Worm (Caenorhabditis elegans): ENCODE results near the gene Y54G9A.5.

The Y54G9A.5 gene

ce11 chrII:13711493-13712055, 11.2 kb upstream of the Y54G9A.5 start:
- TF ChIP-seq unc-39 (tag; optimal IDR thresholded peaks at IDR 0.05) = no peak
- TF ChIP-seq sma-9 (GFP tag; optimal IDR thresholded peaks at IDR 0.05) = peak; percentile 6
- TF ChIP-seq sma-9 (tag; optimal IDR thresholded peaks at IDR 0.05) = no peak
- TF ChIP-seq aly-2 (tag; optimal IDR thresholded peaks at IDR 0.05) = no peak
- no peak for TF ChIP-seq nhr-25 (tag; optimal IDR thresholded peaks at IDR 0.05)
- no peak for TF ChIP-seq sma-3 (GFP tag; optimal IDR thresholded peaks at IDR 0.05)
- TF ChIP-seq skn-1 (tag; optimal IDR thresholded peaks at IDR 0.05) = no peak
- TF ChIP-seq fos-1 (tag; optimal IDR thresholded peaks at IDR 0.05) = peak; percentile 40
- no peak for TF ChIP-seq gmeb-1 (tag; optimal IDR thresholded peaks at IDR 0.05)
- TF ChIP-seq mbf-1 (tag; optimal IDR thresholded peaks at IDR 0.05) = no peak

ce11 chrII:13713239-13713638, 9.6 kb upstream of the Y54G9A.5 start:
- no peak for TF ChIP-seq mbf-1 (tag; optimal IDR thresholded peaks at IDR 0.05)
- TF ChIP-seq lsy-2 (tag; optimal IDR thresholded peaks at IDR 0.05) = no peak
- no peak for TF ChIP-seq alr-1 (tag; optimal IDR thresholded peaks at IDR 0.05)
- no peak for TF ChIP-seq unc-39 (tag; optimal IDR thresholded peaks at IDR 0.05)
- no peak for TF ChIP-seq elt-3 (tag; optimal IDR thresholded peaks at IDR 0.05)
- no peak for TF ChIP-seq nhr-25 (tag; optimal IDR thresholded peaks at IDR 0.05)
- no peak for TF ChIP-seq lin-11 (tag; optimal IDR thresholded peaks at IDR 0.05)
- TF ChIP-seq blmp-1 (tag; optimal IDR thresholded peaks at IDR 0.05; ENCODE audit: insufficient read depth) = no peak
- no peak for TF ChIP-seq nhr-23 (tag; optimal IDR thresholded peaks at IDR 0.05)

- TF ChIP-seq unc-39 (tag; optimal IDR thresholded peaks at IDR 0.05) = no peak
- no peak for TF ChIP-seq nhr-10 (tag; optimal IDR thresholded peaks at IDR 0.05)
- TF ChIP-seq alr-1 (tag; optimal IDR thresholded peaks at IDR 0.05) = no peak
These were observed 7.5 kb upstream of the Y54G9A.5 start for ce11 chrII:13715333-13715732.

DNA sequence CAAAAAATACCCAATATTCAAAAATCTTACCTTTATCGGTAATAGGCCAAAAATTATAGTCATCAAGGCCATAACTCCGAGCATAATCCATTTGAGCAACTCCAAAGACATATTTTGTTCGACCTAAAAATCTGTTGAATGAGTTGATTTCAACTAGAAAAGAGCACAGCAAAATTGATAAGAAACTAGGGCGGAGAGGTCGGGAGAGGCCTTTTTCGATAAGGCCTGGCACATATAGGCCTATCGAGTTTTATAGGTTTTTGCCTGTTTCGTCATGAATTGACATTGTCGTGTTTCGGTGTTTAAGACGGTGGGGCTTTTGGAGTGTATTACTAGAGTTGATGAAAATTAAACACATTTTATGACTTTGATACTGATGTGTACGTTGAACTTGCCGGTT, 7.1 kb upstream of the Y54G9A.5 start, which contains the start of gene zipt-2.3:
TSS of gene zipt-2.3 (minus strand) at position 147 of the 400 bp plus-strand sequence.
- TF ChIP-seq lin-11 (tag; optimal IDR thresholded peaks at IDR 0.05) = no peak
- no peak for TF ChIP-seq nhr-6 (tag; optimal IDR thresholded peaks at IDR 0.05)
- TF ChIP-seq fos-1 (tag; optimal IDR thresholded peaks at IDR 0.05) = peak; percentile 38
- TF ChIP-seq lsy-2 (tag; optimal IDR thresholded peaks at IDR 0.05) = no peak
- TF ChIP-seq crh-2 (tag; optimal IDR thresholded peaks at IDR 0.05) = peak; percentile 21
- TF ChIP-seq elt-3 (tag; optimal IDR thresholded peaks at IDR 0.05) = no peak
- no peak for TF ChIP-seq nhr-21 (tag; optimal IDR thresholded peaks at IDR 0.05)
- TF ChIP-seq aly-2 (tag; optimal IDR thresholded peaks at IDR 0.05) = no peak

DNA sequence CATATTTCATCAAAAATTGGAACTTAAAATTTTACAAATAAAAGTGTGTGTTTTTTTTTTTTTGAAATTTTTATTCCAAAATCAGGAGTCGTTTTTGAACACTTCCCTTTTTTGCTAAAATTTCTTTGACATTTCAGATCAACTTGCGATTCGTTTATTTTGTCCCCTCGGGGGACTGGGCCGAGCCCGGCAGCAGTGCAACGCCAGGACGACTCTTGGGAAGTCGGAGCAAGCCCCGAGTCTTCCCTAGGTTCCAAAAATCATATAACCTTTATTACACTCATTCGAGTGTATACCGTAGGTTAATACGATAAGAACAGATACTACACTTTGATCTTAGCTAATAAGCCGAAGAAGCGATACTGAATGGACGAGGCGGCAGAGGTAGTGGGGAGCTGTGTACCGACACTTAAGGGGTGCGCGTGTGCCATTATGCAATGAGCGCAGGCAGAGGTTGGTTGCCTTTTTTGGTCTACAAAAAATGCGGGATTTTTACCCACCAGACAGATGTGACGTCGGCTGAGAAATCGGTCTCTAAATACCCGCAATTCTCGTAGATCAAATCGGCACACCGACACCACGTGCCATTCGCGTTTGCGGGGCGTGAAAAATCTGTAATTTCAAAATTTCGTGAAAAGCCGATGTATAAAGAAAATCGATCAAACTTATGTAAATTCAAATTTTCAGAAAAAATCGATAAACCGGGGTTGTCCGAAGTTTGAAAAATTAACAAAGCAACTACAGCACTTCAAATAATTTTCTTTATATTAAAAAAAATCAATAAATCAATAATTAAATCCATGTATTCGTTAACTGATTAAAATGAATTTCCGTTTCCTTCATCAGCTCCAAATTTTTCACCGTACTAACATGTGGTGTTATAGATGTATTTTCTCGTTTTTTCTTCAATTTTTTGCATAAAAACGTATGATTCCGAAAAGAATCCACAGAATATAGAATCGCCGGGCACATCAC, 5.1 kb upstream of the Y54G9A.5 start:
- TF ChIP-seq nhr-25 (tag; optimal IDR thresholded peaks at IDR 0.05) (no peak), nhr-23 (tag; optimal IDR thresholded peaks at IDR 0.05) (no peak), crh-2 (tag; optimal IDR thresholded peaks at IDR 0.05) (no peak)

DNA sequence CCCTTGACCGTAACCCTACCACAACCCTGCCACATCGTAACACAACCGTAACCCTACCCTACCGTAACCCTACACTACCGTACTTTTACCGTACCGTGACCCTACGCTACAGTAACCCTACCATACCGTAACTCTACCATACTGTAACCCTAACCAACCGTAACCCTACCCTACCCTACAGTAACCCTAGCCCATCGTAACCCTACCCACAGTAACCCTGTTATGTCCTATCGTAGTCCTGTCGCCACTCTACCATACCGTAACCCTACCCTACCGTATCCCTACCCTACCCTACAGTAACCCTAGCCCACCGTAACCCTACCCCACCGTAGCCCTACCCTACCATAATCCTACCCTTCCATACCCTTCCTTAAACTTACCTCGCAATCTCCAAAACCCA, 2.2 kb upstream of the Y54G9A.5 start:
- TF ChIP-seq snpc-4 (tag; optimal IDR thresholded peaks at IDR 0.05) = no peak
- no peak for TF ChIP-seq sem-4 (tag; optimal IDR thresholded peaks at IDR 0.05)
- no peak for TF ChIP-seq C34F6.9 (tag; optimal IDR thresholded peaks at IDR 0.05)
- no peak for TF ChIP-seq ceh-16 (tag; optimal IDR thresholded peaks at IDR 0.05)
- no peak for TF ChIP-seq nhr-25 (tag; optimal IDR thresholded peaks at IDR 0.05)

ce11 chrII:13721218-13721617, 1.6 kb upstream of the Y54G9A.5 start, which contains the start of gene sre-46:
Gene sre-46, minus strand, starts transcription at chrII:13721318.
- TF ChIP-seq unc-62 (GFP tag; optimal IDR thresholded peaks at IDR 0.05) (no peak), nhr-6 (tag; optimal IDR thresholded peaks at IDR 0.05) (no peak), sma-3 (GFP tag; optimal IDR thresholded peaks at IDR 0.05) (no peak), blmp-1 (tag; optimal IDR thresholded peaks at IDR 0.05; ENCODE audit: insufficient read depth) (no peak), unc-55 (GFP tag; optimal IDR thresholded peaks at IDR 0.05) (no peak), lin-11 (tag; optimal IDR thresholded peaks at IDR 0.05) (no peak), skn-1 (tag; optimal IDR thresholded peaks at IDR 0.05) (no peak), ztf-4 (tag; optimal IDR thresholded peaks at IDR 0.05) (no peak), nhr-11 (tag; optimal IDR thresholded peaks at IDR 0.05) (no peak), R02D3.7 (tag; optimal IDR thresholded peaks at IDR 0.05) (no peak), ZK546.5 (tag; optimal IDR thresholded peaks at IDR 0.05) (no peak), elt-3 (tag; optimal IDR thresholded peaks at IDR 0.05) (no peak), crh-2 (tag; optimal IDR thresholded peaks at IDR 0.05) (no peak), peb-1 (tag; optimal IDR thresholded peaks at IDR 0.05) (no peak), egl-27 (tag; optimal IDR thresholded peaks at IDR 0.05) (no peak), nhr-21 (tag; optimal IDR thresholded peaks at IDR 0.05) (no peak)
